Fruit fly (Drosophila melanogaster): ENCODE results near the gene CG4009.
"Not testable (repeated sequence)": the region's sequence is repeated elsewhere in the genome, so short reads cannot be mapped to it uniquely, and the experiment has no call there.

The CG4009 gene

DNA sequence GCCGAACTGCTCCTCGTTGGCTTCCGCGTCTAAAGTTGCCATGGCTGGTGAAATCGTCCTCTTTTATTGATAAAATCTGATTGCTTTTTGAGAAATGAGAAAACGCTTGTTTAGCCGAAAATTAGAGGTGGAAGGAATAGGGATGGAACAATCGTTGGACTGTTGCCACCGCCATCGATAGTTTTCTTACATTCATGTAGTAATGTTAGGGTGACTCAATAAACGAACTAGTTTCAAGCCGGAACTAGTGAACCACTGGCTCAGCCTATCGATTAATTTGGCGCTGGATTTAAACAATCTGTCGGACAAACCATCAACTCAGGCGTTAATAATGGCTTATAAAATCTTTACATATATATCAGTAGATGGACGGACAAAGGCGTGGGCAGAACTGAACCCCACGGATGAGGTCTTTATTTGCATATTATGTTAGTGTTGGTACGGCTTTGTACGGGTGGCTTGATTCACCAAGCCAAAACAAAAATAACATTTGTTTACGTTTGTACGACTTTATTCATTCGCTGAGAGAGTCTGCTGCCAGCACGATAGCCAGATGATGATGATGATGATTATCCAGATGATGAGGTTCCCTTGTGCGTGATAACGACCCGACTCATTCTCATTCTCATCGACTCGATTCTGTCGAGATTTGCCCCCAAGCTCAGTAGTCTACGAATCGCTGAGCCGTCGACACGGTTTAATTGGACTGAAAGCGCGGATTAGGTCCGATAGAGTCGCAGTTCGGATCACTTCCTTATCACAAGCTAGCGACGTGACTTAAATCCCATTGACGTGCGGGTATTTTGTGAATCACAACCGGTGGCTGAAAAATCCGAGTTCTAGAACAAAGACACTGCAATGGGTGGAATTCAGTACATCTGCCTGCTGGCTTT lies 33.4 kb downstream of the CG4009 start, which contains the start of the genes Sf3a1 and Irc:
TSS of gene Sf3a1 (minus strand) at position 138 of the 893 bp plus-strand sequence.
TSS of gene Irc (plus strand) at position 658 of the 893 bp plus-strand sequence.
- TF ChIP-seq CG17801 (GFP tag; optimal IDR thresholded peaks at IDR 0.05; ENCODE audit: partially characterized antibody): no peak

DNA sequence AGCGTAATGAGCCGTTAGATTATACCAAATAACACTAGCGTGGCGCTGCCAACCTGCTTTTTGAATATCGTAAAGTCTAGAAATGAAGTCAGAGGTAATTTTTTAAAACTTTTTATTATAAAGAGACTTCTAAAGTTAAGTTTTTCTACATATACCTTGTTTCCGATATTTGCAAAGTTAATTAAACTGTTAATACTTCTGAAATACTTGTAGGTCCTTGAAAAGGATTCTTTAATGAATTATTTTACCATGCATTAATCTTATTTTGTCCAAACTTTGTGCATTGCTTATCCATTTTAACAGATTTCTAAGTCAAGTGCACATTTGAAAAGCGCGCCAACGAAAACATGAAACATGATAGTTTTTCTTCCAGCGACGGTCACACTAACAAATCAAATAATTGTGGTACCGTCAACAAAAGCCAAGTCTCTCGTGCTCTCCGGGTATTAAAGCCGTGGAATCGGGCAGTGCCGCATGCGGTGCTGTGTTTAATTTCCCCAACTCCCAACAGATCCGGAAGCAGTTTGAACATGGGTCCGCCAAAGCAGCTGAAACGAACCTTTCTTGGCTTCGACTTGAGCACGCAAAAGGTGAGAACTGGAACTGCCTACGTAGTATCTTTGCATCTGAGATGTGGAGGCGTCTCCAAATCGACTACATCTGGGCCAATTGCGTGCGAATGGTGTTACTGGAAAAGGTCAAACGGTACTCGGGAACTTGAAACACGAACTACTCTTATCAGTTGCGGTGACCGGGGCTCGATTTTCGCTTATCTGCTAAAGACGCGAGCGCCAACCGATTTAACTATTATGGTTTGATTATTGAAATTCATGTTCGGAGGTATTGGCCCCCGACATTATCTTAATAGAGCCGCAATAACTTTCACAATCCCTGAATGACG lies 39.5 kb downstream of the CG4009 start, which contains the start of the genes EMC2A and CG3534:
TSS of gene EMC2A (minus strand) at position 13 of the 901 bp plus-strand sequence.
TSS of gene CG3534 (plus strand) at position 388 of the 901 bp plus-strand sequence.
- TF ChIP-seq CG17801 (GFP tag; optimal IDR thresholded peaks at IDR 0.05; ENCODE audit: partially characterized antibody): no peak

DNA sequence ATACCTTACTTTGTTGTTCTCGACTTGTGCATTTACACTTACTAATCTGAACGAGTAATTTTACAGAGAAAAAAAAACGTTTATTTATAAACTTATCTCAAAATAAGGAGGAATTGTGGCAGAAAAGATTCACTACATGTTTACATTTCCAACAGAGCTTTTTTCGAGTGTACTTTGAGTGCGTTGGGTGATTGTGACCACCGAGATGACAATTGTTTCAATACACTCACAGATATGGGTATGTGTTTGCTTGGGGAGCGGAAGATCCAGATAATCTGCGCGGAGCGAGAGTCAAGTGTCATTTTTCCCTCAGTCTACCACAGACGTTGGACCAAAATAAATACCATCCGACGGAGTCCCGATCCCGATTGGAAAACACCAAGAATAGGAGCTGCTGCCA lies 43.1 kb downstream of the CG4009 start, which contains the start of gene CG31274:
TSS of gene CG31274 (plus strand) at position 301 of the 400 bp plus-strand sequence.
- not testable (repeated sequence) for TF ChIP-seq CG17801 (GFP tag; optimal IDR thresholded peaks at IDR 0.05; ENCODE audit: partially characterized antibody)

dm6 chr3R:16991781-16992180 lies 44.1 kb downstream of the CG4009 start, which contains the start of gene EMC2B:
Gene EMC2B (minus strand): TSS chr3R:16991878.
- TF ChIP-seq CG17801 (GFP tag; optimal IDR thresholded peaks at IDR 0.05; ENCODE audit: partially characterized antibody): no peak

- TF ChIP-seq CG17801 (GFP tag; optimal IDR thresholded peaks at IDR 0.05; ENCODE audit: partially characterized antibody): not testable (repeated sequence)
Measured at dm6 chr3R:16988514-16988913, 47.3 kb downstream of the CG4009 start, which contains the start of gene MESK4. Gene MESK4 (plus strand): TSS chr3R:16988814.

DNA sequence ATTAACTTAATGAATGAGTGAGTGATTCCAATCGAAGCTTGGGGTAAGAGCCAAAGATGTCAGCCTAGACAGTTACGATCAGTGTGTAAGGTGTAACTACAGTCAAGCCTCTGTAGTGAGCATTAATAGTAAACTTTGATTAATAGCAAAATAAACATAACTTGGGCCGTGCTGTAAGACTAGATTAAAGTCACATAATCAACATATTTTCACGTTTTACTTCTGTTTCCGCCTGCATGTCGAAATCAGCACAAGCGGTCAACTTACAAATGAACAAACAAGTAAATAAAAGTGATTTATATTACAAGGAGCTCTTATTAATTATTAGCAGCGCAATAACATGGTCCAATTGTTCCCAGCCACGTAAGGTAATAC lies 47.9 kb downstream of the CG4009 start:
- TF ChIP-seq CG17801 (GFP tag; optimal IDR thresholded peaks at IDR 0.05; ENCODE audit: partially characterized antibody): no peak

DNA sequence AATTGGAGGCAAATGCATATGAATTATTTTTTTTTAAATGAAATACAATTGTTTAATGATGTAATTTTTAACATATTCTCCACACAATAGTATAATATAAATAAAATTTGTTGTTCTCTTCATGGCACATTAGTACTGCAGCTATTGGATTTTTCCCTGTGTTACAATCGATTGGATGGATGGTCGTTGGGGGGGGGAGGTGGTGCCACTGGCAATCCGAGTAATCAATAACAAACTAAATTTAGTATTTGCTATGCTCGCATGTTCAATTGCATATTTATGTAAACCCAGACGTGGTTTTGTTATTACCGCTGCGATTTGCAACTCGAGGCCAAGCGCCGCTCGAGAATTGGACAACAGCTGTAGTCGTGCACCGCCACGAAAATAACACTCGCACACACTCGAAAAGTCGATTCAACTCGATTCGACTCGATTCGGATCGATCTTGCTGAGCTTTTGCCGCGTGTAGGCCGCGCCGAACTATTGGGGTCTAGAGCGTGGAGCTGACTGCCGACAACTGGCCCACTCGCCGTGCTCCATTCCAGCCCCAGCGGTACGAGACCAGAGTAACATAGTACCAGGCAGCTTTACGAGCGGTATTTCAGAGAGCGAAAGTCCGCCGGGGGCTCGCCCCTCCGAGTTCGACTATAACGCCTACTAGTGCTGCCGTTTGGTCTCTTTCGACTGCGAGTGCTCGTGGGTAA lies 48.5 kb downstream of the CG4009 start, which contains the start of gene CG18622:
TSS of gene CG18622 (minus strand) at position 513 of the 704 bp plus-strand sequence.
- peak; percentile 2 for TF ChIP-seq CG17801 (GFP tag; optimal IDR thresholded peaks at IDR 0.05; ENCODE audit: partially characterized antibody)

DNA sequence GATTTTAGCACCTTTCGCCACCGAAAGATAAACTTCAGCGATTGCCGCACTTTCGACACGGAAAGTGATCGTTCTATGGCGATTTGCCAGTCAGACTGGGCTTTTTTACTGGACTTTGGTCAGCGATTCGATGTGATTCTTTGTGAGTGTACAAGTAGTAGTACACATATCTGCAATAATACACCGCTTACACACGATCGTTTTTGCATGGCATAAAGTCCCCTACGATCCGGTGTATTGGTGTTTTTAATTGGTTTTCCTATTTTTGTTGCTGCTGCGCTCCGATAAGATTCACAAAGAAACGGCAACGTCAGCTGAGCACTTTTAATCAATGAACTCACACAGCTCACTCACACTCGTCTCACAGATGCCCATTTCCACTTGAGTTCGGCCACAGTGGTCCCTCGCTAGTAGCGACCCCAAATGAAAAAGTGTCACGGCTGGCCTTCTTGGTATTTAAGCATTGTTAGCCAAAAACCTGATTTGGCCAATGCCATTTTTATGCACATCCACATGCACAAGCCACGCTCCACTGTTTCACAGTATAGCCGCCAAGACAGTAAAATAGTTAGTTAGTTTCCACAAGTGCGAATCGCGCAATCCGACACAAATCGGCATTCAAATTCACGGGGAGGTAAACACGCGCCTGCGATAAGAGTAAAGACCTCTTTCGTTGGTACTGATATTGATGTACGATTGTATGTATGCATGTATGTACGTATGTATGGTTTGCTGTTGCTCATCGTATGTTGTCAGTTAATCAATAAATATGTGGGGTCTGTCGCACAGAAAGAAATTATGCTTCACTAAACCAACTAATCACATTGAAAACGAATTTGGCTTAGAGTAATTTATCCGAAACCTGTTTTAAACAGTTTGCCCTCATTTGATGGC lies 49.4 kb downstream of the CG4009 start:
- peak; percentile 91 for TF ChIP-seq CG17801 (GFP tag; optimal IDR thresholded peaks at IDR 0.05; ENCODE audit: partially characterized antibody)

dm6 chr3R:16985547-16985946 lies 50.3 kb downstream of the CG4009 start:
- no peak for TF ChIP-seq CG17801 (GFP tag; optimal IDR thresholded peaks at IDR 0.05; ENCODE audit: partially characterized antibody)

DNA sequence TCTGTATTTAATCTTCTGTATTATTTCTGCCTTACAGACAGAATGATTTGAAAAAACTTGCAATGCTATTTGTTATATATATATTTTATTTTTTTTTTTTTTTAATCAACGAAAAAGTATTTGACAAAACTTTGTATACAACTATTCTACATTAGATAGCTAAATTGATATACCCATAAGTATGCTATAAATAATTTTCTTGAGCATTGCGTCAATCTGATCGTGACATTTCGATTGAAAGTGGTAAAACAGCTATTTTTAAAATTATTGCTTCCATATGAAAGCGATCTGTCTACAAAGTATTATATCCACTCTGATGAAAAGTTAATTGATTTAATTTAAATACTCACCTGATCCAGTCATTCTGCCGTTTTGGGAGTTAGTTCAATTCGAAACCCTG lies 51.6 kb downstream of the CG4009 start:
- TF ChIP-seq CG17801 (GFP tag; optimal IDR thresholded peaks at IDR 0.05; ENCODE audit: partially characterized antibody): no peak
